Worm (Caenorhabditis elegans) whole organism, L1 larva: ENCODE data around the gene R12H7.4.

Source experiments
- C34B4.2 ChIP-seq: sonication (generic microtip); optimal IDR thresholded peaks from 2 replicates; lab custom pipeline; 2017; ENCODE audit warnings: mild to moderate bottlenecking, missing genetic modification characterization, missing compliant biosample characterization
- Y116A8C.19 ChIP-seq: sonication (generic microtip); optimal IDR thresholded peaks from 2 replicates; lab custom pipeline; 2016; ENCODE audit warnings: missing compliant biosample characterization, missing genetic modification characterization, borderline replicate concordance
- alr-1 ChIP-seq: fragments of 200-800 bp; sonication (Bioruptor generic); optimal IDR thresholded peaks from 2 replicates; lab custom pipeline; 2018; ENCODE audit warnings: borderline replicate concordance, mild to moderate bottlenecking, missing genetic modification characterization, missing compliant biosample characterization
- aly-2 ChIP-seq: fragments of 150-350 bp; optimal IDR thresholded peaks from 2 replicates; lab custom pipeline; 2014; ENCODE audit warnings: missing biosample characterization, missing genetic modification characterization
- blmp-1 ChIP-seq: fragments of 150-350 bp; optimal IDR thresholded peaks from 2 replicates; lab custom pipeline; 2014; ENCODE audit warnings: missing biosample characterization, missing genetic modification characterization
- ceh-63 ChIP-seq: fragments of 200-800 bp; sonication (Bioruptor generic); optimal IDR thresholded peaks from 2 replicates; lab custom pipeline; 2018; ENCODE audit warnings: mild to moderate bottlenecking, missing genetic modification characterization, missing compliant biosample characterization
- ceh-88 ChIP-seq: fragments of 200-800 bp; sonication (Bioruptor generic); IDR thresholded peaks from 2 replicates; pipeline ENCODE4 v1.3.6; 2022; ENCODE audit warnings: missing genetic modification characterization, missing compliant biosample characterization
- ces-1 ChIP-seq: fragments of 150-350 bp; optimal IDR thresholded peaks from 2 replicates; lab custom pipeline; 2014; ENCODE audit warnings: missing biosample characterization, missing genetic modification reagents, missing genetic modification characterization
- efl-1 ChIP-seq, 4 experiments: fragments of 150-350 bp; optimal IDR thresholded peaks in 3 of 4; peaks in 1 of 4; 1 replicate in 1 of 4; 2 replicates in 3 of 4; lab custom pipeline; 2014; ENCODE audit warnings: missing biosample characterization in 2 of 4, missing genetic modification characterization in 2 of 4, missing genetic modification reagents in 2 of 4
- efl-3 ChIP-seq: fragments of 200-800 bp; sonication (Bioruptor generic); optimal IDR thresholded peaks from 2 replicates; lab custom pipeline; 2018; ENCODE audit warnings: mild to moderate bottlenecking, missing genetic modification characterization, missing compliant biosample characterization
- fos-1 ChIP-seq: fragments of 150-350 bp; optimal IDR thresholded peaks from 2 replicates; lab custom pipeline; 2014; ENCODE audit warnings: missing biosample characterization, missing genetic modification characterization
- hpl-2 ChIP-seq: fragments of 150-350 bp; optimal IDR thresholded peaks from 2 replicates; lab custom pipeline; 2014; ENCODE audit warnings: missing biosample characterization, missing genetic modification reagents, missing genetic modification characterization
- lin-14 ChIP-seq: fragments of 200-800 bp; sonication (Bioruptor generic); optimal IDR thresholded peaks from 2 replicates; lab custom pipeline; 2018; ENCODE audit warnings: mild to moderate bottlenecking, missing genetic modification characterization, moderate library complexity, missing compliant biosample characterization
- lin-15B ChIP-seq: fragments of 150-350 bp; sonication (generic microtip); optimal IDR thresholded peaks from 3 replicates; lab custom pipeline; 2014; ENCODE audit warnings: missing biosample characterization, missing genetic modification characterization
- lin-35 ChIP-seq, 2 experiments: fragments of 150-350 bp; optimal IDR thresholded peaks; 2 replicates each; lab custom pipeline; 2014; ENCODE audit warnings: missing biosample characterization in 2 of 2, missing genetic modification characterization in 2 of 2, missing genetic modification reagents in 2 of 2
- lin-39 ChIP-seq: fragments of 150-350 bp; optimal IDR thresholded peaks from 2 replicates; lab custom pipeline; 2014; ENCODE audit warnings: missing biosample characterization, missing genetic modification reagents, missing genetic modification characterization
- lsy-2 ChIP-seq, 2 experiments: fragments of 150-350 bp; optimal IDR thresholded peaks; 2 replicates each; lab custom pipeline; 2014; ENCODE audit warnings: missing biosample characterization in 2 of 2, missing genetic modification characterization in 2 of 2
- mab-9 ChIP-seq: fragments of 200-800 bp; sonication (Bioruptor generic); IDR thresholded peaks from 2 replicates; pipeline ENCODE4 v1.3.6; 2022; ENCODE audit warnings: missing genetic modification reagents, missing genetic modification characterization, missing compliant biosample characterization
- mep-1 ChIP-seq: fragments of 150-350 bp; optimal IDR thresholded peaks from 2 replicates; lab custom pipeline; 2014; ENCODE audit warnings: missing biosample characterization, missing genetic modification characterization
- nhr-20 ChIP-seq: sonication (generic microtip); optimal IDR thresholded peaks from 2 replicates; lab custom pipeline; 2016; ENCODE audit warnings: mild to moderate bottlenecking, missing genetic modification characterization, missing compliant biosample characterization
- nhr-28 ChIP-seq: fragments of 150-350 bp; optimal IDR thresholded peaks from 2 replicates; lab custom pipeline; 2014; ENCODE audit warnings: missing biosample characterization, missing genetic modification characterization
- nhr-47 ChIP-seq: sonication (generic microtip); optimal IDR thresholded peaks from 2 replicates; lab custom pipeline; 2016; ENCODE audit warnings: mild to moderate bottlenecking, missing genetic modification characterization, moderate library complexity, missing compliant biosample characterization
- nhr-71 ChIP-seq: sonication (generic microtip); optimal IDR thresholded peaks from 2 replicates; lab custom pipeline; 2016; ENCODE audit warnings: mild to moderate bottlenecking, missing genetic modification characterization, moderate library complexity, missing compliant biosample characterization
- nhr-76 ChIP-seq: sonication (generic microtip); optimal IDR thresholded peaks from 2 replicates; lab custom pipeline; 2017; ENCODE audit warnings: missing biosample characterization, missing genetic modification characterization
- nhr-85 ChIP-seq: sonication (generic microtip); peaks from one replicate; lab custom pipeline; 2016; ENCODE audit warnings: missing genetic modification characterization, inconsistent platforms, missing compliant biosample characterization
- nhr-90 ChIP-seq: sonication (generic microtip); optimal IDR thresholded peaks from 2 replicates; lab custom pipeline; 2016; ENCODE audit warnings: mild to moderate bottlenecking, missing genetic modification characterization, missing compliant biosample characterization; ENCODE audit not compliant: poor library complexity
- pag-3 ChIP-seq: sonication (generic microtip); optimal IDR thresholded peaks from 2 replicates; lab custom pipeline; 2017; ENCODE audit warnings: missing genetic modification characterization, mild to moderate bottlenecking, missing compliant biosample characterization, antibody characterized with exemption, borderline replicate concordance; ENCODE audit not compliant: insufficient read depth
- pax-3 ChIP-seq: fragments of 200-800 bp; sonication (Bioruptor generic); optimal IDR thresholded peaks from 2 replicates; lab custom pipeline; 2018; ENCODE audit warnings: mild to moderate bottlenecking, missing genetic modification characterization, moderate library complexity, missing compliant biosample characterization
- rnt-1 ChIP-seq: sonication (generic microtip); optimal IDR thresholded peaks from 2 replicates; lab custom pipeline; 2016; ENCODE audit warnings: mild to moderate bottlenecking, missing genetic modification characterization, moderate library complexity, missing compliant biosample characterization
- snpc-4 ChIP-seq: fragments of 150-350 bp; optimal IDR thresholded peaks from 2 replicates; lab custom pipeline; 2014; ENCODE audit warnings: missing biosample characterization, missing genetic modification characterization
- swsn-7 ChIP-seq: sonication (generic microtip); optimal IDR thresholded peaks from 2 replicates; lab custom pipeline; 2016; ENCODE audit warnings: missing genetic modification characterization, missing compliant biosample characterization
- unc-130 ChIP-seq: fragments of 150-350 bp; optimal IDR thresholded peaks from 2 replicates; lab custom pipeline; 2017; ENCODE audit warnings: missing biosample characterization, missing genetic modification characterization, inconsistent platforms
- unc-30 ChIP-seq: sonication (generic microtip); optimal IDR thresholded peaks from 2 replicates; lab custom pipeline; 2017; ENCODE audit warnings: missing biosample characterization, missing genetic modification characterization
- xbp-1 ChIP-seq: sonication (generic microtip); optimal IDR thresholded peaks from 2 replicates; lab custom pipeline; 2016; ENCODE audit warnings: missing genetic modification characterization, missing compliant biosample characterization
- zag-1 ChIP-seq: fragments of 150-350 bp; optimal IDR thresholded peaks from 2 replicates; lab custom pipeline; 2014; ENCODE audit warnings: missing biosample characterization, missing genetic modification characterization
- ztf-4 ChIP-seq: fragments of 150-350 bp; optimal IDR thresholded peaks from 2 replicates; lab custom pipeline; 2014; ENCODE audit warnings: missing biosample characterization, missing genetic modification characterization

The R12H7.4 gene

DNA sequence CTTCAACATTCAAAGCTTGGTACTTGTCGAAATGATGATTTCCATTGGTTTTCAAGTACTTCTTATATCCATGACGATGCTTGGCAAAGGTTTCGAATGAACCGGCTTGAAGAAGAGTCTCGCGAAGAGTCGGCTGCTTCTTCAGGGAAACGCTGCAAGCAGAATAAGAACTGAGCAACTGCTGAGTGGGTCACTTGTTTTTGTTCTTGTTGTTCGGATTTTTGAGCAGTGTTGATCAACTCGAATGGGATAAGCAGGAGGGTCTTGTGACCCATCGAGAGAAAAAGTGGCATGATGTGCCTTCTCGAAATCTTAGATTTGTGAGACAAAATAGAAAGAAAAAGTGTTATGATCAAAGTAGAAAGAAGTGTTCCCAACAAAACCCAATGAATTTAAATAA, 3.7 kb downstream of the R12H7.4 start:
- TF ChIP-seq snpc-4 (peak; percentile 84), lin-35 (GFP tag; optimal IDR thresholded peaks at IDR 0.05; lab: Kevin White, UChicago) (peak in 1 of 2 experiments; percentile 0), nhr-71 (tag; lab: Kevin White, UChicago) (peak; percentile 59), nhr-20 (tag; lab: Kevin White, UChicago) (peak; percentile 5), lsy-2 (tag; optimal IDR thresholded peaks at IDR 0.05; lab: Kevin White, UChicago) (peak in 1 of 2 experiments; percentile 40), rnt-1 (tag; lab: Kevin White, UChicago) (peak; percentile 65), nhr-47 (tag; lab: Kevin White, UChicago) (no peak), ztf-4 (no peak), unc-130 (tag; lab: Kevin White, UChicago) (peak; percentile 36), lin-14 (GFP tag; lab: Kevin White, UChicago) (peak; percentile 69), fos-1 (tag; lab: Kevin White, UChicago) (no peak), pag-3 (tag; lab: Kevin White, UChicago) (peak; percentile 71)

DNA sequence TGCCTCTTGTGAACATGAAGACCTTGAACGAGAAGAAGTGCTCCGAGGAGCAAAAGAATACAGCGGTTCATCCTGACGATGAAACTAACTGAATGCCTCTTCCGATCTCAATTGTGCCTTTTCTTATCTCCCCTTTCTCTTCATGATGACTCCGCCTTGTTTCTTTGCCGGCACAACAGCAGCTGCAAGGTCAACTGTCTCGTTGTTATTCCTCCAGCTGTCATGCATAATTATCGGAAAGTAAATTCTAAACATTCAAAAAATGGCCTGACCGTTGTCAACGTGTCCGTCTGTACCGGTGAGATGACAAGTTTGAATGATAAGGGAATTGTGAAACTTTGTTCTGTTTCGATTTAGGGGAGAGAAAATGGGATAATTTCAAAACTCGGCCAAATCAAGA, 4.5 kb downstream of the R12H7.4 start, which contains the start of gene asp-4:
Gene asp-4, minus strand, starts transcription at position 106 of the 400 bp plus-strand sequence.
- TF ChIP-seq mab-9 (GFP tag; lab: Robert Waterston, UW): 0 out of 2 replicates have a peak, but pooled peaks have one; percentile 14
- TF ChIP-seq lin-14 (GFP tag; lab: Kevin White, UChicago): peak; percentile 39
- no peak for TF ChIP-seq lin-39
- TF ChIP-seq nhr-85: peak; percentile 69
- TF ChIP-seq efl-3 (GFP tag; lab: Kevin White, UChicago): no peak
- TF ChIP-seq aly-2 (tag; lab: Kevin White, UChicago): no peak
- no peak for TF ChIP-seq Y116A8C.19 (tag; lab: Kevin White, UChicago)
- peak; percentile 37 for TF ChIP-seq mep-1 (tag; lab: Kevin White, UChicago)
- TF ChIP-seq blmp-1 (tag; lab: Kevin White, UChicago): peak; percentile 40
- TF ChIP-seq ztf-4: no peak
- TF ChIP-seq nhr-28 (tag; lab: Kevin White, UChicago): no peak

ce11 chrX:13223437-13223836, 6.5 kb downstream of the R12H7.4 start, which contains the start of gene skr-20:
Gene skr-20 (minus strand): TSS chrX:13223537.
- TF ChIP-seq nhr-76 (tag; lab: Kevin White, UChicago): no peak
- TF ChIP-seq efl-1 (optimal IDR thresholded peaks at IDR 0.05; lab: Kevin White, UChicago): no peak
- no peak for TF ChIP-seq efl-1 (GFP tag; optimal IDR thresholded peaks at IDR 0.05 in 1 of 2; lab: Kevin White, UChicago)
- no peak for TF ChIP-seq nhr-90 (tag; lab: Kevin White, UChicago)
- TF ChIP-seq hpl-2: no peak
- no peak for TF ChIP-seq alr-1 (tag; lab: Kevin White, UChicago)
- TF ChIP-seq pax-3 (tag; lab: Kevin White, UChicago): no peak
- no peak for TF ChIP-seq zag-1 (tag; lab: Kevin White, UChicago)
- TF ChIP-seq ceh-88 (GFP tag; lab: Robert Waterston, UW): no peak
- no peak for TF ChIP-seq C34B4.2 (tag; lab: Kevin White, UChicago)
- TF ChIP-seq mab-9 (GFP tag; lab: Robert Waterston, UW): no peak
- TF ChIP-seq swsn-7 (tag; lab: Kevin White, UChicago): no peak
- no peak for TF ChIP-seq ceh-63 (GFP tag; lab: Kevin White, UChicago)
- no peak for TF ChIP-seq ces-1 (GFP tag; lab: Kevin White, UChicago)
- TF ChIP-seq, all 84 proteins: peak for 0

ce11 chrX:13224608-13225007, 7.7 kb downstream of the R12H7.4 start, which contains the start of gene skr-19:
Gene skr-19 (minus strand): TSS chrX:13224708.
- TF ChIP-seq lin-15B: no peak
- no peak for TF ChIP-seq xbp-1 (tag; lab: Kevin White, UChicago)
- no peak for TF ChIP-seq nhr-90 (tag; lab: Kevin White, UChicago)
- no peak for TF ChIP-seq nhr-71 (tag; lab: Kevin White, UChicago)
- no peak for TF ChIP-seq nhr-47 (tag; lab: Kevin White, UChicago)
- TF ChIP-seq unc-30 (tag; lab: Kevin White, UChicago): no peak
